Worm (Caenorhabditis elegans) whole organism, early embryonic: ENCODE data around the gene rpi-1.

ENCODE experiments used
- ama-1 ChIP-seq: fragments of 150-350 bp; optimal IDR thresholded peaks from 2 replicates; lab custom pipeline; 2014
- scrt-1 ChIP-seq: fragments of 200-800 bp; sonication (Bioruptor generic); IDR thresholded peaks from 2 replicates; pipeline ENCODE4 v1.3.6; 2022; ENCODE audit warnings: missing genetic modification characterization, missing compliant biosample characterization
- sea-1 ChIP-seq: fragments of 200-800 bp; sonication (Bioruptor generic); conservative IDR thresholded peaks from 2 replicates; pipeline ENCODE4 v1.3.6; 2022; ENCODE audit warnings: missing genetic modification characterization, missing compliant biosample characterization
- tbx-11 ChIP-seq: fragments of 200-800 bp; sonication (Bioruptor generic); IDR thresholded peaks from 2 replicates; pipeline ENCODE4 v1.3.6; 2022; ENCODE audit warnings: missing genetic modification characterization, missing compliant biosample characterization

DNA sequence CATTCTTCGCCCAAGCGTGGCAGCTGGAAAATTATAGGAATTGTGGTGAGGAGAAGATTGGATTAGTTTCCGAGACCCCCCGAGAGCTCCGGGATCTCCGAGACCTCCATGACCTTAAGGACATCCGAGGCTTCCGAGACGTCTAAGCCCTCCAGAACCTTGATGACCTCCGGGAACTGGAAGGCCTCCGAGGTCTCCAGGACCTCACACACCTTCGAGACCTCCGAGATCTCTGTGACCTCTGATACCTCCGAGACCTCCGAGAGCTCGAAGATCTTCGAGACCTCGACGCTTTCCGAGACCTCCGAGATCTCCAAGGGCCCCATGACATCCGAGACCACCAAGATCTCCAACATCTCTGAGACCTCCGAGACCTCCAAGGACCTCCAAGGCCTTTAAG is 20.0 kb upstream of the rpi-1 start:
- TF ChIP-seq sea-1 (GFP tag; lab: Robert Waterston, UW) (no peak), tbx-11 (GFP tag; lab: Robert Waterston, UW) (no peak), ama-1 (lab: Kevin White, UChicago) (no peak), scrt-1 (GFP tag; lab: Robert Waterston, UW) (no peak)
